Fruit fly (Drosophila melanogaster): ENCODE measurements around the gene CG7272.

Gene CG7272

dm6 chr3L:15537916-15538581 lies 37.3 kb downstream of the CG7272 start:
- TF ChIP-seq kay (GFP tag; ENCODE audit: borderline replicate concordance) (no peak), CG12768 (GFP tag; optimal IDR thresholded peaks at IDR 0.05) (peak; percentile 6), Hr96 (GFP tag; optimal IDR thresholded peaks at IDR 0.05) (peak; percentile 41), ovo (GFP tag; optimal IDR thresholded peaks at IDR 0.05) (no peak), CG7045 (GFP tag; optimal IDR thresholded peaks at IDR 0.05) (peak; percentile 28), CG33017 (tag; optimal IDR thresholded peaks at IDR 0.05) (peak; percentile 43), CG1620 (GFP tag; optimal IDR thresholded peaks at IDR 0.05) (no peak), CG11617 (GFP tag; optimal IDR thresholded peaks at IDR 0.05) (peak; percentile 74), Crg-1 (GFP tag; optimal IDR thresholded peaks at IDR 0.05) (peak; percentile 13), toe (GFP tag; optimal IDR thresholded peaks at IDR 0.05) (peak; percentile 50), pad (GFP tag; optimal IDR thresholded peaks at IDR 0.05) (peak; percentile 48), CG14711 (tag; optimal IDR thresholded peaks at IDR 0.05) (peak; percentile 65), cnc (optimal IDR thresholded peaks at IDR 0.05) (no peak), cic (GFP tag; optimal IDR thresholded peaks at IDR 0.05) (peak; percentile 58), Mnt (GFP tag; optimal IDR thresholded peaks at IDR 0.05) (peak; percentile 57), CG7101 (tag; optimal IDR thresholded peaks at IDR 0.05) (peak; percentile 49), CG5204 (GFP tag; optimal IDR thresholded peaks at IDR 0.05) (peak; percentile 63), bab1 (GFP tag; optimal IDR thresholded peaks at IDR 0.05) (no peak), tj (GFP tag; optimal IDR thresholded peaks at IDR 0.05) (peak; percentile 77), Clk (GFP tag; optimal IDR thresholded peaks at IDR 0.05) (no peak)

dm6 chr3L:15538582-15539490 lies 38.1 kb downstream of the CG7272 start:
- TF ChIP-seq kay (GFP tag; ENCODE audit: borderline replicate concordance) = peak; percentile 60
- TF ChIP-seq CG14711 (tag; optimal IDR thresholded peaks at IDR 0.05) = no peak
- peak; percentile 63 for TF ChIP-seq cic (GFP tag; optimal IDR thresholded peaks at IDR 0.05)
- TF ChIP-seq pad (GFP tag; optimal IDR thresholded peaks at IDR 0.05) = no peak

dm6 chr3L:15539903-15540409 lies 39.2 kb downstream of the CG7272 start:
- TF ChIP-seq CG33017 (tag; optimal IDR thresholded peaks at IDR 0.05) = no peak
- no peak for TF ChIP-seq CG1620 (GFP tag; optimal IDR thresholded peaks at IDR 0.05)
- TF ChIP-seq CG12768 (GFP tag; optimal IDR thresholded peaks at IDR 0.05) = no peak
- peak; percentile 97 for TF ChIP-seq tj (GFP tag; optimal IDR thresholded peaks at IDR 0.05)
- TF ChIP-seq CG7045 (GFP tag; optimal IDR thresholded peaks at IDR 0.05) = no peak
- no peak for TF ChIP-seq bab1 (GFP tag; optimal IDR thresholded peaks at IDR 0.05)
- TF ChIP-seq Clk (GFP tag; optimal IDR thresholded peaks at IDR 0.05) = no peak

- TF ChIP-seq tj (GFP tag; optimal IDR thresholded peaks at IDR 0.05) (no peak), CG11617 (GFP tag; optimal IDR thresholded peaks at IDR 0.05) (no peak), CG14711 (tag; optimal IDR thresholded peaks at IDR 0.05) (no peak), Mnt (GFP tag; optimal IDR thresholded peaks at IDR 0.05) (no peak), CG7101 (tag; optimal IDR thresholded peaks at IDR 0.05) (no peak), Crg-1 (GFP tag; optimal IDR thresholded peaks at IDR 0.05) (no peak), toe (GFP tag; optimal IDR thresholded peaks at IDR 0.05) (no peak), Clk (GFP tag; optimal IDR thresholded peaks at IDR 0.05) (no peak), cic (GFP tag; optimal IDR thresholded peaks at IDR 0.05) (no peak), CG33017 (tag; optimal IDR thresholded peaks at IDR 0.05) (no peak), kay (GFP tag; ENCODE audit: borderline replicate concordance) (no peak), CG7045 (GFP tag; optimal IDR thresholded peaks at IDR 0.05) (no peak), CG1620 (GFP tag; optimal IDR thresholded peaks at IDR 0.05) (no peak), pad (GFP tag; optimal IDR thresholded peaks at IDR 0.05) (no peak), bab1 (GFP tag; optimal IDR thresholded peaks at IDR 0.05) (no peak), CG5204 (GFP tag; optimal IDR thresholded peaks at IDR 0.05) (no peak), Hr96 (GFP tag; optimal IDR thresholded peaks at IDR 0.05) (no peak), CG12768 (GFP tag; optimal IDR thresholded peaks at IDR 0.05) (no peak)
These were observed 39.9 kb downstream of the CG7272 start for dm6 chr3L:15540682-15541081.

dm6 chr3L:15541281-15541680 lies 40.5 kb downstream of the CG7272 start:
- TF ChIP-seq CG12768 (GFP tag; optimal IDR thresholded peaks at IDR 0.05) = no peak
- no peak for TF ChIP-seq pad (GFP tag; optimal IDR thresholded peaks at IDR 0.05)
- no peak for TF ChIP-seq Crg-1 (GFP tag; optimal IDR thresholded peaks at IDR 0.05)
- no peak for TF ChIP-seq bab1 (GFP tag; optimal IDR thresholded peaks at IDR 0.05)
- no peak for TF ChIP-seq Mnt (GFP tag; optimal IDR thresholded peaks at IDR 0.05)
- TF ChIP-seq Hr96 (GFP tag; optimal IDR thresholded peaks at IDR 0.05) = no peak
- TF ChIP-seq CG5204 (GFP tag; optimal IDR thresholded peaks at IDR 0.05) = no peak
- no peak for TF ChIP-seq CG7101 (tag; optimal IDR thresholded peaks at IDR 0.05)

- TF ChIP-seq tj (GFP tag; optimal IDR thresholded peaks at IDR 0.05) = peak; percentile 94
- TF ChIP-seq Crg-1 (GFP tag; optimal IDR thresholded peaks at IDR 0.05) = no peak
- no peak for TF ChIP-seq Hr96 (GFP tag; optimal IDR thresholded peaks at IDR 0.05)
These were observed 42.3 kb downstream of the CG7272 start for dm6 chr3L:15543049-15543448.
